Worm (Caenorhabditis elegans): ENCODE measurements around the gene Y39F10A.1.

Y39F10A.1 gene

ce11 chrII:797445-797844, 22.3 kb downstream of the Y39F10A.1 start:
- TF ChIP-seq sptf-1 (tag; optimal IDR thresholded peaks at IDR 0.05): no peak
- TF ChIP-seq lin-13 (tag; optimal IDR thresholded peaks at IDR 0.05): no peak
- no peak for TF ChIP-seq bed-3 (GFP tag; optimal IDR thresholded peaks at IDR 0.05)
- TF ChIP-seq snpc-4 (tag; optimal IDR thresholded peaks at IDR 0.05): no peak
- TF ChIP-seq drap-1 (GFP tag; optimal IDR thresholded peaks at IDR 0.05): no peak
- no peak for TF ChIP-seq tbx-8 (GFP tag; optimal IDR thresholded peaks at IDR 0.05)

- no peak for TF ChIP-seq nhr-76 (tag; optimal IDR thresholded peaks at IDR 0.05)
These were observed 24.6 kb downstream of the Y39F10A.1 start, which contains the start of gene F46F5.14 for ce11 chrII:799700-800099. Gene F46F5.14 (plus strand): TSS chrII:800000.

- TF ChIP-seq snpc-4 (tag; optimal IDR thresholded peaks at IDR 0.05) (no peak), lin-32 (GFP tag; optimal IDR thresholded peaks at IDR 0.05) (no peak), nhr-76 (tag; optimal IDR thresholded peaks at IDR 0.05) (no peak), nhr-12 (tag; optimal IDR thresholded peaks at IDR 0.05) (no peak), ces-1 (GFP tag; optimal IDR thresholded peaks at IDR 0.05) (no peak), cnd-1 (tag; optimal IDR thresholded peaks at IDR 0.05) (no peak), bed-3 (GFP tag; optimal IDR thresholded peaks at IDR 0.05) (no peak)
These were observed 27.9 kb downstream of the Y39F10A.1 start, which contains the start of gene F46F5.13 for ce11 chrII:803009-803408. Gene F46F5.13 (plus strand): TSS chrII:803309.

ce11 chrII:808457-808856, 33.3 kb downstream of the Y39F10A.1 start, which contains the start of gene F46F5.11:
Gene F46F5.11 (plus strand): TSS chrII:808757.
- TF ChIP-seq ceh-83 (GFP tag; optimal IDR thresholded peaks at IDR 0.05): no peak
- TF ChIP-seq pha-4 (tag; optimal IDR thresholded peaks at IDR 0.05): no peak
- no peak for TF ChIP-seq mls-2 (tag; optimal IDR thresholded peaks at IDR 0.05)

ce11 chrII:812917-813316, 37.8 kb downstream of the Y39F10A.1 start, which contains the start of gene F46F5.5:
Gene F46F5.5 (minus strand): TSS chrII:813017.
- TF ChIP-seq snpc-4 (tag; optimal IDR thresholded peaks at IDR 0.05): no peak
- TF ChIP-seq sem-2 (GFP tag; optimal IDR thresholded peaks at IDR 0.05): no peak
- TF ChIP-seq bed-3 (GFP tag; optimal IDR thresholded peaks at IDR 0.05): no peak
- TF ChIP-seq mls-2 (tag; optimal IDR thresholded peaks at IDR 0.05): no peak
- TF ChIP-seq ces-1 (GFP tag; optimal IDR thresholded peaks at IDR 0.05): no peak
- TF ChIP-seq hlh-1 (tag; optimal IDR thresholded peaks at IDR 0.05): no peak
- no peak for TF ChIP-seq nhr-12 (tag; optimal IDR thresholded peaks at IDR 0.05)
- no peak for TF ChIP-seq blmp-1 (tag; optimal IDR thresholded peaks at IDR 0.05)

ce11 chrII:814737-815136, 39.6 kb downstream of the Y39F10A.1 start, which contains the start of gene msrp-3:
Gene msrp-3 (minus strand): TSS chrII:814837.
- TF ChIP-seq ceh-39 (tag; optimal IDR thresholded peaks at IDR 0.05) (no peak), ham-2 (GFP tag; optimal IDR thresholded peaks at IDR 0.05) (no peak), unc-62 (GFP tag; optimal IDR thresholded peaks at IDR 0.05) (no peak), drap-1 (GFP tag; optimal IDR thresholded peaks at IDR 0.05) (no peak), pha-4 (tag; optimal IDR thresholded peaks at IDR 0.05) (no peak), nhr-12 (tag; optimal IDR thresholded peaks at IDR 0.05) (no peak), lsy-2 (tag; optimal IDR thresholded peaks at IDR 0.05) (no peak), unc-39 (tag; optimal IDR thresholded peaks at IDR 0.05) (no peak), lin-13 (tag; optimal IDR thresholded peaks at IDR 0.05) (no peak), M03D4.4 (tag; optimal IDR thresholded peaks at IDR 0.05) (no peak), nhr-28 (tag; optimal IDR thresholded peaks at IDR 0.05) (no peak), bed-3 (GFP tag; optimal IDR thresholded peaks at IDR 0.05) (no peak)

- TF ChIP-seq elt-1 (tag; optimal IDR thresholded peaks at IDR 0.05; ENCODE audit: borderline replicate concordance, insufficient read depth): no peak
- TF ChIP-seq unc-39 (tag; optimal IDR thresholded peaks at IDR 0.05): no peak
- TF ChIP-seq nhr-2 (tag; optimal IDR thresholded peaks at IDR 0.05): no peak
- TF ChIP-seq flh-1 (GFP tag; optimal IDR thresholded peaks at IDR 0.05): no peak
- no peak for TF ChIP-seq nhr-28 (tag; optimal IDR thresholded peaks at IDR 0.05)
- no peak for TF ChIP-seq unc-120 (tag; optimal IDR thresholded peaks at IDR 0.05; ENCODE audit: poor library complexity, severe bottlenecking)
- TF ChIP-seq nhr-237 (tag; optimal IDR thresholded peaks at IDR 0.05): no peak
- TF ChIP-seq pha-4 (tag; optimal IDR thresholded peaks at IDR 0.05): no peak
These were observed 45.4 kb downstream of the Y39F10A.1 start, which contains the start of gene F46F5.7 for ce11 chrII:820519-820918. Gene F46F5.7 (minus strand): TSS chrII:820619.

All from whole organism, mixed stage, embryonic.